Worm (Caenorhabditis elegans): Measurements from ENCODE around the gene T28D6.6.

- TF ChIP-seq zip-8 (tag; optimal IDR thresholded peaks at IDR 0.05) (no peak), nhr-237 (tag; optimal IDR thresholded peaks at IDR 0.05) (no peak), snpc-4 (tag; optimal IDR thresholded peaks at IDR 0.05) (no peak), pha-4 (tag; optimal IDR thresholded peaks at IDR 0.05) (no peak), blmp-1 (tag; optimal IDR thresholded peaks at IDR 0.05) (no peak)
Measured at ce11 chrIII:11343041-11343440, at the start of gene T28D6.6, which contains the start of gene pen-2.

Data from whole organism, mixed stage, embryonic.